Worm (Caenorhabditis elegans) whole organism, mixed stage, embryonic: ENCODE data around the gene H20J04.9.

Experiments
- M03D4.4 ChIP-seq: sonication (generic microtip); optimal IDR thresholded peaks from 2 replicates; lab custom pipeline; 2017; ENCODE audit warnings: mild to moderate bottlenecking, missing genetic modification characterization, missing compliant biosample characterization
- bed-3 ChIP-seq: fragments of 200-800 bp; sonication (Bioruptor generic); optimal IDR thresholded peaks from 3 replicates; lab custom pipeline; 2018; ENCODE audit warnings: mild to moderate bottlenecking, missing genetic modification characterization, moderate library complexity, missing compliant biosample characterization
- blmp-1 ChIP-seq: fragments of 150-350 bp; optimal IDR thresholded peaks from 2 replicates; lab custom pipeline; 2014; ENCODE audit warnings: missing biosample characterization, missing genetic modification characterization
- ceh-39 ChIP-seq: fragments of 150-350 bp; optimal IDR thresholded peaks from 2 replicates; lab custom pipeline; 2014; ENCODE audit warnings: missing biosample characterization, missing genetic modification characterization
- ceh-43 ChIP-seq: fragments of 200-800 bp; sonication (Bioruptor generic); optimal IDR thresholded peaks from 2 replicates; lab custom pipeline; 2018; ENCODE audit warnings: mild to moderate bottlenecking, missing genetic modification characterization, moderate library complexity, missing compliant biosample characterization
- ceh-83 ChIP-seq: fragments of 200-800 bp; sonication (Bioruptor generic); optimal IDR thresholded peaks from 2 replicates; lab custom pipeline; 2018; ENCODE audit warnings: mild to moderate bottlenecking, missing genetic modification characterization, missing compliant biosample characterization
- ces-1 ChIP-seq: fragments of 150-350 bp; optimal IDR thresholded peaks from 2 replicates; lab custom pipeline; 2014; ENCODE audit warnings: missing biosample characterization, missing genetic modification reagents, missing genetic modification characterization
- cnd-1 ChIP-seq: fragments of 200-800 bp; sonication (Bioruptor generic); optimal IDR thresholded peaks from 2 replicates; lab custom pipeline; 2018; ENCODE audit warnings: mild to moderate bottlenecking, missing genetic modification characterization, missing compliant biosample characterization
- drap-1 ChIP-seq: fragments of 200-800 bp; sonication (Bioruptor generic); optimal IDR thresholded peaks from 3 replicates; lab custom pipeline; 2018; ENCODE audit warnings: mild to moderate bottlenecking, missing genetic modification characterization, missing compliant biosample characterization
- elt-3 ChIP-seq: fragments of 150-350 bp; optimal IDR thresholded peaks from 2 replicates; lab custom pipeline; 2014; ENCODE audit warnings: missing biosample characterization, missing genetic modification characterization
- flh-1 ChIP-seq: fragments of 200-800 bp; sonication (Bioruptor generic); optimal IDR thresholded peaks from 2 replicates; lab custom pipeline; 2018; ENCODE audit warnings: mild to moderate bottlenecking, missing genetic modification characterization, moderate library complexity, missing compliant biosample characterization
- ham-2 ChIP-seq: fragments of 200-800 bp; sonication (Bioruptor generic); optimal IDR thresholded peaks from 2 replicates; lab custom pipeline; 2018; ENCODE audit warnings: mild to moderate bottlenecking, missing genetic modification characterization, missing compliant biosample characterization
- hlh-1 ChIP-seq: fragments of 150-350 bp; optimal IDR thresholded peaks from 2 replicates; lab custom pipeline; 2014; ENCODE audit warnings: missing biosample characterization, missing genetic modification reagents, missing genetic modification characterization
- lin-13 ChIP-seq: fragments of 150-350 bp; optimal IDR thresholded peaks from 2 replicates; lab custom pipeline; 2014; ENCODE audit warnings: missing biosample characterization, missing genetic modification characterization
- lsy-2 ChIP-seq: fragments of 150-350 bp; optimal IDR thresholded peaks from 2 replicates; lab custom pipeline; 2014; ENCODE audit warnings: missing biosample characterization, missing genetic modification characterization
- mab-5 ChIP-seq: fragments of 150-350 bp; optimal IDR thresholded peaks from 2 replicates; lab custom pipeline; 2014; ENCODE audit warnings: missing biosample characterization, missing genetic modification characterization
- mls-2 ChIP-seq: sonication (generic microtip); optimal IDR thresholded peaks from 2 replicates; lab custom pipeline; 2016; ENCODE audit warnings: mild to moderate bottlenecking, missing genetic modification characterization, moderate library complexity, missing compliant biosample characterization
- nhr-12 ChIP-seq: fragments of 150-350 bp; optimal IDR thresholded peaks from 2 replicates; lab custom pipeline; 2014; ENCODE audit warnings: missing biosample characterization, missing genetic modification characterization
- nhr-2 ChIP-seq: fragments of 150-350 bp; optimal IDR thresholded peaks from 2 replicates; lab custom pipeline; 2014; ENCODE audit warnings: missing biosample characterization, missing genetic modification characterization
- nhr-28 ChIP-seq: fragments of 150-350 bp; optimal IDR thresholded peaks from 2 replicates; lab custom pipeline; 2014; ENCODE audit warnings: missing biosample characterization, missing genetic modification characterization
- nhr-76 ChIP-seq: sonication (generic microtip); optimal IDR thresholded peaks from 2 replicates; lab custom pipeline; 2017; ENCODE audit warnings: missing biosample characterization, missing genetic modification characterization
- pha-4 ChIP-seq: fragments of 150-350 bp; optimal IDR thresholded peaks from 2 replicates; lab custom pipeline; 2018; ENCODE audit warnings: missing biosample characterization, missing genetic modification reagents, missing genetic modification characterization
- sem-2 ChIP-seq: fragments of 200-800 bp; sonication (Bioruptor generic); optimal IDR thresholded peaks from 2 replicates; lab custom pipeline; 2018; ENCODE audit warnings: mild to moderate bottlenecking, missing genetic modification characterization, missing compliant biosample characterization
- snpc-4 ChIP-seq: fragments of 150-350 bp; optimal IDR thresholded peaks from 2 replicates; lab custom pipeline; 2014; ENCODE audit warnings: missing biosample characterization, missing genetic modification characterization
- sptf-1 ChIP-seq: sonication (generic microtip); optimal IDR thresholded peaks from 2 replicates; lab custom pipeline; 2017; ENCODE audit warnings: mild to moderate bottlenecking, missing genetic modification characterization, moderate library complexity, missing compliant biosample characterization
- tbx-8 ChIP-seq: fragments of 200-800 bp; sonication (Bioruptor generic); optimal IDR thresholded peaks from 2 replicates; lab custom pipeline; 2018; ENCODE audit warnings: mild to moderate bottlenecking, missing genetic modification characterization, moderate library complexity, missing compliant biosample characterization
- unc-120 ChIP-seq: sonication (generic microtip); optimal IDR thresholded peaks from 2 replicates; lab custom pipeline; 2017; ENCODE audit warnings: missing genetic modification characterization, missing compliant biosample characterization; ENCODE audit not compliant: poor library complexity, severe bottlenecking
- unc-39 ChIP-seq: fragments of 150-350 bp; optimal IDR thresholded peaks from 2 replicates; lab custom pipeline; 2014; ENCODE audit warnings: missing biosample characterization, missing genetic modification characterization
- unc-62 ChIP-seq: fragments of 150-350 bp; optimal IDR thresholded peaks from 2 replicates; lab custom pipeline; 2014; ENCODE audit warnings: missing biosample characterization, missing genetic modification reagents, missing genetic modification characterization
- zip-8 ChIP-seq: fragments of 150-350 bp; optimal IDR thresholded peaks from 2 replicates; lab custom pipeline; 2014; ENCODE audit warnings: missing biosample characterization, missing genetic modification characterization
- ztf-11 ChIP-seq: fragments of 150-350 bp; optimal IDR thresholded peaks from 2 replicates; lab custom pipeline; 2014; ENCODE audit warnings: missing biosample characterization, missing genetic modification characterization

Gene H20J04.9

ce11 chrII:4378195-4378594 is 27.2 kb downstream of the H20J04.9 start, which contains the start of gene B0286.1:
B0286.1 (plus strand) TSS chrII:4378495.
- TF ChIP-seq nhr-28 (tag; lab: Kevin White, UChicago) (no peak), nhr-76 (no peak), unc-120 (tag; lab: Kevin White, UChicago) (no peak), ham-2 (no peak), nhr-2 (tag; lab: Kevin White, UChicago) (no peak), cnd-1 (tag; lab: Kevin White, UChicago) (no peak), drap-1 (no peak), lin-13 (no peak), ces-1 (GFP tag; lab: Kevin White, UChicago) (no peak), snpc-4 (tag; lab: Kevin White, UChicago) (no peak), ceh-83 (GFP tag; lab: Kevin White, UChicago) (no peak), unc-62 (GFP tag; lab: Kevin White, UChicago) (no peak)

DNA sequence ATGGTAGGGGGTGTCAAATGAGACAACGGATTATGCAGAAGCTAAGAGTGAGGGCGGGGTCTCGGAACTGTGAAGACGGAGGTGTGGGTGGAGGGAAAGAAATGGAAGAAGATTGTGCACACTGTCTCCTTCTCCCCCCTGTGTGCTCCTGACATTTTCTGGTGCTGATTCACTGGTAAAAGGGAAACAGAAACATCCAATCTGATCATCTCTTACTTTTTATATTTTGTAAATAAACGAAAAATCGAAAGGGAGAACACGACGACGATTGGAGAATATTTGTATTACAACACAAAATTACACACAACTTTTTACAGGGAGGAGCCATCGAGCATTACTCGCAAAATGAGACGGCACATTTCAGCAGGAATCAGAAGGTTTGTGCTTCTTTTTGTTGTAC is 32.3 kb downstream of the H20J04.9 start, which contains the start of gene fkh-6:
TSS of gene fkh-6 (minus strand) at position 101 of the 400 bp plus-strand sequence.
- TF ChIP-seq sptf-1 (tag; lab: Kevin White, UChicago) (no peak), cnd-1 (tag; lab: Kevin White, UChicago) (no peak), nhr-28 (tag; lab: Kevin White, UChicago) (no peak), ztf-11 (tag; lab: Kevin White, UChicago) (no peak), M03D4.4 (tag; lab: Kevin White, UChicago) (no peak), nhr-2 (tag; lab: Kevin White, UChicago) (no peak), pha-4 (tag; lab: Kevin White, UChicago) (no peak), ceh-39 (tag; lab: Kevin White, UChicago) (no peak), ceh-83 (GFP tag; lab: Kevin White, UChicago) (no peak), unc-62 (GFP tag; lab: Kevin White, UChicago) (no peak), sem-2 (GFP tag; lab: Kevin White, UChicago) (no peak), blmp-1 (tag; lab: Kevin White, UChicago) (no peak)
- TF ChIP-seq, all 35 proteins: peak for 0

ce11 chrII:4391072-4391471 is 40.1 kb downstream of the H20J04.9 start:
- TF ChIP-seq unc-39 (tag; lab: Kevin White, UChicago) (no peak), ztf-11 (tag; lab: Kevin White, UChicago) (no peak), ces-1 (GFP tag; lab: Kevin White, UChicago) (no peak), nhr-12 (tag; lab: Kevin White, UChicago) (no peak), nhr-28 (tag; lab: Kevin White, UChicago) (no peak), unc-62 (GFP tag; lab: Kevin White, UChicago) (no peak), lsy-2 (tag; lab: Kevin White, UChicago) (no peak), blmp-1 (tag; lab: Kevin White, UChicago) (no peak), mls-2 (no peak), ceh-83 (GFP tag; lab: Kevin White, UChicago) (no peak), bed-3 (GFP tag; lab: Kevin White, UChicago) (no peak), ceh-43 (GFP tag; lab: Kevin White, UChicago) (no peak), nhr-2 (tag; lab: Kevin White, UChicago) (no peak), pha-4 (tag; lab: Kevin White, UChicago) (no peak), tbx-8 (GFP tag; lab: Kevin White, UChicago) (no peak), mab-5 (tag; lab: Kevin White, UChicago) (no peak), cnd-1 (tag; lab: Kevin White, UChicago) (no peak), sptf-1 (tag; lab: Kevin White, UChicago) (no peak)

ce11 chrII:4392526-4393057 is 41.6 kb downstream of the H20J04.9 start, which contains the start of gene mlt-7:
mlt-7 (plus strand) TSS chrII:4393007.
- TF ChIP-seq lin-13 (no peak), flh-1 (GFP tag; lab: Kevin White, UChicago) (no peak), hlh-1 (tag; lab: Kevin White, UChicago) (no peak)

DNA sequence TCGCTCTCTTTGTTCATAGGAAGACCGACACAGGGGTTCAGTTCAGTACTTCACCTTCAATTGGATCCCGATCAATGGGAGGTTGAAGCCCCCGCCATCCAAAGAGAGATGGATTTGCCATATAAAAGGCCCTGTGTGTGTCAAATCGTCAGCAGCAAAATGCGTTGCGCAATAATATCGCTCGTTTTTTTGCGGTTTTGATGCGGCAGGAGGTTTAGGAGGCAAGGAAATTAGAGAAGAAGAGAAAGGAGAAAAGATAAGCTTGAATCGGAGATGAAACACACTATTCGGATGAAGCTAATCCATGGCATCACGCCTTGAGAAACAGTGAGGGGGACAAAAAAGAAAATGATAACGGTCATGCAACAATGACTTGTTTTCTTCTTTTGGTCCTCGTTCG is 43.5 kb downstream of the H20J04.9 start:
- TF ChIP-seq zip-8 (peak; percentile 69), ceh-43 (GFP tag; lab: Kevin White, UChicago) (no peak), nhr-12 (tag; lab: Kevin White, UChicago) (no peak), nhr-2 (tag; lab: Kevin White, UChicago) (no peak), mls-2 (no peak), ham-2 (peak; percentile 15), elt-3 (tag; lab: Kevin White, UChicago) (no peak), ceh-83 (GFP tag; lab: Kevin White, UChicago) (no peak), unc-39 (tag; lab: Kevin White, UChicago) (no peak), mab-5 (tag; lab: Kevin White, UChicago) (no peak)
